Fruit fly (Drosophila melanogaster): ENCODE data around the gene ymp.

ymp gene

DNA sequence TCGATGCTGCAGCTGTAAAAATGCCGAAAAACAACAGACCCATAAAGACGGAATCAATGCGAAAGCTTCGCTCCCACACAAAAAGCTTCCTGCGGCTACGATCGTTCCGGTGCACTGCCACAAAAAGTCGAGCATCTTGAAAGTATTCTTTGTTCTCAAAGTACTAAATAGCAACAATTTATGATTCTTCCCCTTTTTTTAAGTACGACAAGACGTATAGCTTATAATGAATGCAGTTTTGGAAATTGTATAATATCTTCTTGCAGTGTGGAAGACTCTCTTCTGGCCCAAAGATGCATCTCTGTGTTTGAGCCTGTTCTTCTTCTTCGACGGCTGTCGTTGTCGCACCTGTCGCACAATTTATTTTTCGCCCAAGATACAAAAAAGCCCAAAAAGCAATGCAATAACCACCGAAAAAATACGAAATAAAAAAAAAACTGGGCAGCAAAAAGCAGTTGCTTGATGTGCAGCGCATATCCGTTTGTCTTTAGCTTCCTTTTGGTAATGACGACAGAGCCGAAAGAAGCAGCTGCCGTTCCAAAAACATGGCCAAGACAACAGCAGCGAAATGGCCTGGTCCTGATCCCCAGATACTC lies 25.0 kb upstream of the ymp start:
- no peak for TF ChIP-seq Dll (optimal IDR thresholded peaks at IDR 0.05)
- TF ChIP-seq psq (optimal IDR thresholded peaks at IDR 0.05) = no peak
- TF ChIP-seq CG8478 (optimal IDR thresholded peaks at IDR 0.05) = no peak
- no peak for TF ChIP-seq pan (optimal IDR thresholded peaks at IDR 0.05)
- TF ChIP-seq EcR (GFP tag; optimal IDR thresholded peaks at IDR 0.05) = no peak
- TF ChIP-seq usp (GFP tag; optimal IDR thresholded peaks at IDR 0.05) = no peak

DNA sequence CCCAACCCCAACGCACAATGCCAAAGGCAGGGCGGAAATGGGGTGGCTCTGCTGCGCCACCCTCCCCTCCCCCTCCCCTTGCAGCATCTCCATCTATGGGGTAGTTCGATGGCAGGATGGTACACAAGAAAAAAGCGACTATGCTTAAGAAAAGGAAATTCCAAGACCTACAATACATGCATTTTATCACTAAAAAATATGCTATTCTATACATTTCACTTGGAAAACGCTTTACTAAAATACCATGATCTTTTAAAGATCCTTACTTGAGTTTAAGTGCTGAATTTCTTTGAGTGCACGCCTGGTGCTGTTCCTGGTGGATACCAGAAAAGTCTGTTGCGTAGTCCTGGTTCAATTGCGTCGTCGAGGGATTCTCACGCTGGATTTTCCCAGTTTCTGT lies 22.2 kb upstream of the ymp start:
- TF ChIP-seq Dll (optimal IDR thresholded peaks at IDR 0.05) (no peak), usp (GFP tag; optimal IDR thresholded peaks at IDR 0.05) (no peak), psq (optimal IDR thresholded peaks at IDR 0.05) (no peak), EcR (GFP tag; optimal IDR thresholded peaks at IDR 0.05) (no peak), CG8478 (optimal IDR thresholded peaks at IDR 0.05) (no peak), pan (optimal IDR thresholded peaks at IDR 0.05) (no peak)

DNA sequence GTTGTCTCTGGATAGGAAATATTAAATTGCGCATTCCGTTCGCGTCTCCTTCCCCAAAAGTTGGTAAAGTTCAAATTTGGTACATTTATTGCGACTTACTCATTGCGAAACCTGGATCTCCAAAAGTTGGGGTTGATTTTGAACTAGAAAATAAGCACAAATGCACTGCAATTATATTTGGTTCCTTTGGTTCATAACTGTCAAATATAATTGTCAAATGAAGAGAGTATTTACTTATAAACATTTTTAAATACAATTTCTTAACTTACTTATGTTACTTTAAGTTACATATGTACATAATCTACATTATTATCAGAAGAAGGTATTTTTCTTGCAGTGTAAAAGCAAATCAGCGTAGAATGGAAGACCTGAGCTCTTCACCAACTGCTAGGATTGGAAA lies 21.6 kb upstream of the ymp start:
- TF ChIP-seq EcR (GFP tag; optimal IDR thresholded peaks at IDR 0.05) (no peak), psq (optimal IDR thresholded peaks at IDR 0.05) (no peak), usp (GFP tag; optimal IDR thresholded peaks at IDR 0.05) (no peak), CG8478 (optimal IDR thresholded peaks at IDR 0.05) (no peak), Dll (optimal IDR thresholded peaks at IDR 0.05) (no peak), pan (optimal IDR thresholded peaks at IDR 0.05) (no peak)

DNA sequence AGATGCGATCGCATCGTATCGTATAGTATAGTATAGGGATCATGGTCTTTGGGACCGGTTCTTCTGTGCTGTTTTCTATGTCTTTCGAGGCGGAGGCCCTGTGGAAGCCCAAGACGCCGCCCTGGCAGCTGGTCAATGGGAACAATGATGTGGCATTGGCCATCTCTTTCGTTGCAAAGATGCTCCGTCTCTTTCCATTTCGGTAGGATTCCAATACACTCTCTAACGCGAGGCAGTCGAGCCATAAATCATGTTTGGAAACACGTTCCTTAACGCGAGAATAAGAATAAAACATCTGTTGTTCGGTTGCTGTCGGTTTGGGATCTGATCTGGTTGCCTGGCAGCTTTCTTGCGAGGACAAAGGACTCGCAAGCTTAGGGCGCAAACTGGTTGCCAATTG lies 19.7 kb upstream of the ymp start:
- TF ChIP-seq psq (optimal IDR thresholded peaks at IDR 0.05) (no peak), Dll (optimal IDR thresholded peaks at IDR 0.05) (no peak), CG8478 (optimal IDR thresholded peaks at IDR 0.05) (no peak), EcR (GFP tag; optimal IDR thresholded peaks at IDR 0.05) (no peak), usp (GFP tag; optimal IDR thresholded peaks at IDR 0.05) (no peak), pan (optimal IDR thresholded peaks at IDR 0.05) (no peak)

DNA sequence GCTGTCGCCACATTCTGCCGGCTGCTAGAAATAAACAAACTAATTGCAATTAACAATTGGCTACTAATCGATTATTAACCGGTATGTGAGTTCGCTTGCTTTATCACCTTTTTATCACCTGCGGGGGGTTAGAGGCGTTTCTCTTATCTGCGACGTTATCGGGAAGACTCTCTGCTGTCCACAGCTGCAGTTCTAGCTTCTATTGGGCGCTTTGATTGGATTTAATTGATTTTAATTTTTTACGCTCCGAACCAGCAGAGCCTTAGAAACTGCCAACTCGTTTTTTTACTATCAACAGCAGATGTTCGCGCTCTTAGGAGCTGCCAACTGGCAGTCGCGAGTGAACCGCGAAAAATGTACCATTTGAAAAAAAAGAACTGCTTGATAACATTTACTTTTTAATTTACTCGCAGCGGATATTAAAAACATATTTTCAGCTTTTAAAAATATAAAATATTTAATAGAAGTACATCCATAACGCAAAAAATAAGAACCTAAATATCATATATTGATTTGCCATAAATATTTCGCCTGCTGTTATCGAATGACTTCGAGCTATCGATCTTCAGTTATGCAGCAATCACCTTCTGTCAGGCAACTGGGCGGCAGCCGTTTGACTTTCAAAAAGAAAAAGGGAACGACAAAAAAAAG lies 17.8 kb upstream of the ymp start, which contains the start of gene Ssadh:
Gene Ssadh, minus strand, starts transcription at position 300 of the 651 bp plus-strand sequence.
- no peak for TF ChIP-seq usp (GFP tag; optimal IDR thresholded peaks at IDR 0.05)
- no peak for TF ChIP-seq CG8478 (optimal IDR thresholded peaks at IDR 0.05)
- TF ChIP-seq Dll (optimal IDR thresholded peaks at IDR 0.05) = no peak
- TF ChIP-seq pan (optimal IDR thresholded peaks at IDR 0.05) = no peak
- no peak for TF ChIP-seq EcR (GFP tag; optimal IDR thresholded peaks at IDR 0.05)
- TF ChIP-seq psq (optimal IDR thresholded peaks at IDR 0.05) = no peak

DNA sequence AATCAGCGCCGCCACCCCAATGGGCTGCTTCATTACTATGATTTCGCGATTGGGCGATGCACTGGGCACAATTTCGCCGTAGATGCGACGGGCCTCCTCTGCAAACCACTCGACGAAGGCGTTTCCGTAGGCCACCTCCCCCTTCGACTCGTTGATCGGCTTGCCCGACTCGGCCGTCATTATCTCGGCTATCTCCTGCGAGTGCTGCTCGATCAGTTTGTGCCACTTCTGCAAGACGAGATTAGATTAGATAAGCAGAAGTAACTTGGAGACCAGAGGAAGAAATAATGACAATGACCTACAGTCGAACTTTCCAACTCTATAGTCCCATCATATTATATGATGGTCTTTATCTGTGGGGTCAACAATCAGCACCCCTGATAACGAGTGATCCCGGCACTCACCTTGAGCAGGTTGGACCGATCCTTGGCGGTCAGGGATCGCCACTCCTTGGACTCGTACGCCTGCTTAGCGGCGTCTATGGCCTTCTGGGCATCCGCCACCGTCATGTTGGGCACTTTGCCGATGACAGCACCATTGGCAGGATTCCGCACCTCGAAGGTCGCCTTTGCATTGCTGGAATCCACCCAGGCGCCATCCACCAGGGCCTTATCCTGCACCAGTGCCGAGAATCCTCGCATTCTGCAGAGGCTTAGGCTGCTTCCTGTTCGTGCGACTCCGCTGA lies 17.2 kb upstream of the ymp start:
- TF ChIP-seq CG8478 (optimal IDR thresholded peaks at IDR 0.05) (no peak), pan (optimal IDR thresholded peaks at IDR 0.05) (no peak), psq (optimal IDR thresholded peaks at IDR 0.05) (no peak), EcR (GFP tag; optimal IDR thresholded peaks at IDR 0.05) (no peak), usp (GFP tag; optimal IDR thresholded peaks at IDR 0.05) (no peak), Dll (optimal IDR thresholded peaks at IDR 0.05) (no peak)

DNA sequence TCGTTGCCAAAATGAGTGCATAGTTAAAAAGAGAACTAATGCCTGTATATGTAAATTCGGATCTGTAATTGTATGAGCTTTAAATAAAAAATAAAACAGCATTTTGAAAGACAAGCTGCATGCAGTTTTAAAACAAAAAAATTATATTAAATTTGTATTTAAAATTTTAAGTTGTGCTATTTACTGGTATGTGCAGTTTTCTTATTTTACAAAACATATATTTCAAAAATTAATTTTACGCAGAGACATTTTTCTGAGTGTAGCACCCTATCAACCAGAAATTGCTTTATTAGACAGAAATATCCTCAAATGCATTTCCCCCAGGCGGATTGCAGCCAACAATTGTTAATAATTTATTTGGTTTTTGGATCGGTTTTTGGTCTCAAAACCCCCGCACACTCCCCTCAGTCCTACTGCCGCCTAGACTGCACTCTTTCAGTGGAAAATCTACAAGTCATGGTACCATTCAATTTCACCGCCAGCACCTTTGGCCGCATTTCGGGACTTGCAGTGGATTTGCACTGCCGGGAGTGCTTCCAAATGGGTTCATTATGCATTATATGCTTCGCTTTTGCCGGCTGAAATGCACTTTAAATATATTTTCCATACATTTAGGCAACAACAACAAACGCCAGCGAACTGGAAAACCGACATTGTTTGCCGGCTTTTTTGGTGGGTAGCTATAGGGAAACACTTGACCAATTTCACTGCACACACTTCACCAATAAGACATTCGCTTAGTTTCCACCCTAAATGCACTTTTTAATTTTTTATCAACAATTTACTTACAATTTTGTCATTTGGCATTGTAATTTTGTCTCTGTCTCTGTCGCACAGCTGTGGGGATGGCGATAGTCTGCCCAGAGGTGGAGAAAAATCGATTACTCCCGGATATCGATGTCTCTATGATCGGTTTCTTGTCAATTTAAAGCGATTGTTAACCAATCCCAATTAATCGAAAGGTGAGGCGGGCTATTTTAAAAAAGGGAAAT lies 15.2 kb upstream of the ymp start, which contains the start of gene Npl4:
Gene Npl4, minus strand, starts transcription at position 863 of the 992 bp plus-strand sequence.
- TF ChIP-seq CG8478 (optimal IDR thresholded peaks at IDR 0.05) = no peak
- TF ChIP-seq usp (GFP tag; optimal IDR thresholded peaks at IDR 0.05) = no peak
- TF ChIP-seq psq (optimal IDR thresholded peaks at IDR 0.05) = no peak
- no peak for TF ChIP-seq pan (optimal IDR thresholded peaks at IDR 0.05)
- no peak for TF ChIP-seq EcR (GFP tag; optimal IDR thresholded peaks at IDR 0.05)
- no peak for TF ChIP-seq Dll (optimal IDR thresholded peaks at IDR 0.05)

DNA sequence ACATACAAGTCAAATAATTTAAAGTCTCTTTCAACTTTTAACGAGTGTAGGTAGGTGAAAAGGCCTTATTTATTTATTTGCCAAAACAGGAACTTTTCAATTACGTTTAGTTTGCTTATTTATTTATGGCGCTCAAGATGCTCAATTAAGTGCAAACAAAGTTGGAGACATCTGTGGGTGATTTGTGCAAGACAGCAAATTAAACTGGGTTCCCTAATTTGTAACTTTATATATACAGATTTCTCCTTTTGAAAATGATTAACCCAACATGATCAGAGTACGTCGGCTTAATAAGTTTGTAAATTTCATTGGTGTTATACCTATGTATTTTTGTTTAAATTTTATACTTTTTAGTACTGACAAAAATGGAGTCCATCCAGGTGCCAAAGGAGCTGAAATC lies 9.2 kb upstream of the ymp start, which contains the start of gene CG5071:
Gene CG5071, plus strand, starts transcription at position 301 of the 400 bp plus-strand sequence.
- TF ChIP-seq usp (GFP tag; optimal IDR thresholded peaks at IDR 0.05) (no peak), Dll (optimal IDR thresholded peaks at IDR 0.05) (no peak), pan (optimal IDR thresholded peaks at IDR 0.05) (no peak), psq (optimal IDR thresholded peaks at IDR 0.05) (no peak), EcR (GFP tag; optimal IDR thresholded peaks at IDR 0.05) (no peak), CG8478 (optimal IDR thresholded peaks at IDR 0.05) (no peak)

DNA sequence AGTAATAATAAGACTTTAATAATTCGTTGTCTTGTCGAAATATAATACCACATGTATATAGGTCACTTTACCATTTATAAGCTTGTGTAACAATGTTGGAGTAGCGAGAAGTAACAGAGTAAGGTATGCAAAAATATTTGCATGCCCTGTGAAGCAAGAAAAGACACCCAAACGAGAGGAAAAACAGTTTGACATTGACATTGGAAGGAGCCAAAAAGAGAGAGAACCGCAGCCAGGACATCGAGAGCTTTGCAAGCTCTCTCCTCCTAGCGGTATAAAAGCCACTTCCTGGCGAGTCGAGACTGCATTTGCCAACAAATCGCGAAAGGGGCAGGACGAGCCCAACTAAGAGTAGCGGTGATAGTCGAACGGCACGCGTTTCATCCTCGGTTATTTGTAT lies 4.4 kb upstream of the ymp start, which contains the start of gene CG5079:
Gene CG5079, plus strand, starts transcription at position 301 of the 400 bp plus-strand sequence.
- TF ChIP-seq Dll (optimal IDR thresholded peaks at IDR 0.05) (no peak), usp (GFP tag; optimal IDR thresholded peaks at IDR 0.05) (no peak), pan (optimal IDR thresholded peaks at IDR 0.05) (no peak), CG8478 (optimal IDR thresholded peaks at IDR 0.05) (no peak), psq (optimal IDR thresholded peaks at IDR 0.05) (no peak), EcR (GFP tag; optimal IDR thresholded peaks at IDR 0.05) (no peak)

DNA sequence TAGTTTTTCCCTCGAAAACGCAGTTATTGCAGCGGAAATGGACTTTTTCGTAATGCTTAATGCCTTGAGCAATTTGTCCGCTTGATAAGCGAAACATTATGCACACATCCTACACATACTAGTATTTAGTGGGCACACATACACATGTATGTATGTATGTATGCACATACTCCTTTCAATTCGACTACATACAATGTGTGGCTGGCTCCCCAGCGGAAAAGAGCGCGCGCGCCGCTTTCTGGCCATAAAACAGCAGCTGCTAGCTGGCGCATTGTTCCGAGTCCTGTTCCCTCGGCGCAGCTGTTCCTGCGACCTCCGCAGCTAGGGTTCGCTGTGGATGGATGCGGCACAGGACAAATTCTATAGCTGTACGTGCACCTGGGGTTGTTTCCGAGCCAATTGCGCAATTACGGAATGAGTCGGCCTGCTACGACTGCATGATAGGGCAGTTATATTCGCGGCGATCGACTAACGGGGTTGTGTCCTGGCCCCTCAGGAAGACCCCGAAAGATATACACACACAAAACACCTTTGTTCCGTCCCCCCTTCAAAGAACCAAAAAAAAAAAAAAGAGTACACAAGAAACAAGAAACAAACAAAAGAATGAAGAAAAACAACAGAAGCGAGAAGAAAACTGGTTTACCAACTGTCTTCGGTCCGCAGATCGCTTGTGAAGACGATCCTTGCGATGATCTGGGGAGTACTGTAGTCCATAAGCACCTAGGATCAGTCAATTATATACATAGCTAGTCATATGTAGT lies 12.5 kb downstream of the ymp start:
- TF ChIP-seq psq (optimal IDR thresholded peaks at IDR 0.05) (no peak), usp (GFP tag; optimal IDR thresholded peaks at IDR 0.05) (no peak), pan (optimal IDR thresholded peaks at IDR 0.05) (no peak), Dll (optimal IDR thresholded peaks at IDR 0.05) (no peak), CG8478 (optimal IDR thresholded peaks at IDR 0.05) (no peak), EcR (GFP tag; optimal IDR thresholded peaks at IDR 0.05) (no peak)

Measured in whole organism.